Fruit fly (Drosophila melanogaster) whole organism: ENCODE measurements around the gene CG12011.
A peak's percentile ranks its signal among the peaks of the same experiment; 100 is the strongest.

Experiments used
- CG8478 ChIP-seq: fragments of >200 bp; optimal IDR thresholded peaks from 2 replicates; lab custom pipeline; 2018; ENCODE audit warnings: inconsistent platforms
- Dll ChIP-seq: fragments of >200 bp; optimal IDR thresholded peaks from 2 replicates; lab custom pipeline; 2017
- EcR ChIP-seq, 2 experiments: fragments of >200 bp; optimal IDR thresholded peaks; 2 replicates each; lab custom pipeline; 2017; ENCODE audit warnings: missing biosample characterization in 2 of 2, missing genetic modification characterization in 2 of 2, missing genetic modification reagents in 2 of 2
- pan ChIP-seq: fragments of >200 bp; optimal IDR thresholded peaks from 2 replicates; lab custom pipeline; 2017
- psq ChIP-seq: fragments of >200 bp; optimal IDR thresholded peaks from 2 replicates; lab custom pipeline; 2017
- usp ChIP-seq: fragments of >200 bp; optimal IDR thresholded peaks from 2 replicates; lab custom pipeline; 2017; ENCODE audit warnings: missing biosample characterization, missing genetic modification characterization, mixed read lengths

Gene CG12011

dm6 chr3L:1688569-1688968 is 5.8 kb upstream of the CG12011 start:
- TF ChIP-seq CG8478 (lab: Kevin White, UChicago), result no peak

dm6 chr3L:1690727-1691413 is 3.5 kb upstream of the CG12011 start:
- TF ChIP-seq psq (lab: Kevin White, UChicago), result no peak
- TF ChIP-seq usp (GFP tag; lab: Kevin White, UChicago), result no peak
- TF ChIP-seq pan (lab: Kevin White, UChicago), result no peak
- TF ChIP-seq Dll (lab: Kevin White, UChicago), result no peak
- TF ChIP-seq CG8478 (lab: Kevin White, UChicago), result no peak
- TF ChIP-seq EcR (GFP tag; optimal IDR thresholded peaks at IDR 0.05; lab: Kevin White, UChicago), result no peak

dm6 chr3L:1692122-1692786 is 2.2 kb upstream of the CG12011 start:
- TF ChIP-seq psq (lab: Kevin White, UChicago) (no peak), EcR (GFP tag; optimal IDR thresholded peaks at IDR 0.05; lab: Kevin White, UChicago) (peak in 1 of 2 experiments; percentile 18)

dm6 chr3L:1692859-1693258 is 1.6 kb upstream of the CG12011 start:
- TF ChIP-seq EcR (GFP tag; optimal IDR thresholded peaks at IDR 0.05; lab: Kevin White, UChicago) (no peak), usp (GFP tag; lab: Kevin White, UChicago) (no peak), psq (lab: Kevin White, UChicago) (no peak), CG8478 (lab: Kevin White, UChicago) (no peak), Dll (lab: Kevin White, UChicago) (no peak), pan (lab: Kevin White, UChicago) (no peak)

dm6 chr3L:1702367-1702927 is 8.0 kb downstream of the CG12011 start, which contains the start of gene CG13931:
Gene CG13931 (minus strand): TSS chr3L:1702407.
- no peak for TF ChIP-seq Dll (lab: Kevin White, UChicago)
- TF ChIP-seq usp (GFP tag; lab: Kevin White, UChicago), result no peak
- TF ChIP-seq CG8478 (lab: Kevin White, UChicago), result no peak
- TF ChIP-seq pan (lab: Kevin White, UChicago), result no peak
- no peak for TF ChIP-seq psq (lab: Kevin White, UChicago)
- TF ChIP-seq EcR (GFP tag; optimal IDR thresholded peaks at IDR 0.05; lab: Kevin White, UChicago), result no peak

dm6 chr3L:1709161-1709560 is 14.7 kb downstream of the CG12011 start:
- TF ChIP-seq Dll (lab: Kevin White, UChicago), result no peak
- no peak for TF ChIP-seq CG8478 (lab: Kevin White, UChicago)

- no peak for TF ChIP-seq Dll (lab: Kevin White, UChicago)
Observed at dm6 chr3L:1710562-1710961, 16.1 kb downstream of the CG12011 start.

- no peak for TF ChIP-seq psq (lab: Kevin White, UChicago)
- TF ChIP-seq CG8478 (lab: Kevin White, UChicago), result no peak
- TF ChIP-seq usp (GFP tag; lab: Kevin White, UChicago), result no peak
- no peak for TF ChIP-seq Dll (lab: Kevin White, UChicago)
- TF ChIP-seq pan (lab: Kevin White, UChicago), result no peak
- TF ChIP-seq EcR (GFP tag; optimal IDR thresholded peaks at IDR 0.05; lab: Kevin White, UChicago), result no peak
Observed at dm6 chr3L:1711218-1711617, 16.8 kb downstream of the CG12011 start.

dm6 chr3L:1723053-1723452 is 28.6 kb downstream of the CG12011 start, which contains the start of gene CG18171:
Gene CG18171 (minus strand): TSS chr3L:1723153.
- TF ChIP-seq psq (lab: Kevin White, UChicago) (no peak), EcR (GFP tag; optimal IDR thresholded peaks at IDR 0.05; lab: Kevin White, UChicago) (no peak), CG8478 (lab: Kevin White, UChicago) (no peak), Dll (lab: Kevin White, UChicago) (no peak), usp (GFP tag; lab: Kevin White, UChicago) (no peak)

- TF ChIP-seq Dll (lab: Kevin White, UChicago) (no peak), EcR (GFP tag; optimal IDR thresholded peaks at IDR 0.05; lab: Kevin White, UChicago) (no peak), psq (lab: Kevin White, UChicago) (no peak), CG8478 (lab: Kevin White, UChicago) (no peak), usp (GFP tag; lab: Kevin White, UChicago) (no peak), pan (lab: Kevin White, UChicago) (no peak)
Observed at dm6 chr3L:1724090-1724489, 29.7 kb downstream of the CG12011 start, which contains the start of gene CG12035. Gene CG12035 (plus strand): TSS chr3L:1724390.

dm6 chr3L:1726747-1727146 is 32.3 kb downstream of the CG12011 start:
- TF ChIP-seq CG8478 (lab: Kevin White, UChicago) (no peak), EcR (GFP tag; optimal IDR thresholded peaks at IDR 0.05; lab: Kevin White, UChicago) (no peak), pan (lab: Kevin White, UChicago) (no peak)

dm6 chr3L:1727431-1727830 is 33.0 kb downstream of the CG12011 start:
- TF ChIP-seq pan (lab: Kevin White, UChicago) (no peak), Dll (lab: Kevin White, UChicago) (no peak), EcR (GFP tag; optimal IDR thresholded peaks at IDR 0.05; lab: Kevin White, UChicago) (no peak), psq (lab: Kevin White, UChicago) (no peak), usp (GFP tag; lab: Kevin White, UChicago) (no peak), CG8478 (lab: Kevin White, UChicago) (no peak)
